Worm (Caenorhabditis elegans) whole organism, L1 larva: ENCODE measurements around the gene plrg-1.

ENCODE experiments used
- C34B4.2 ChIP-seq: sonication (generic microtip); optimal IDR thresholded peaks from 2 replicates; lab custom pipeline; 2017; ENCODE audit warnings: mild to moderate bottlenecking, missing genetic modification characterization, missing compliant biosample characterization
- F16B12.6 ChIP-seq: fragments of 150-350 bp; optimal IDR thresholded peaks from 2 replicates; lab custom pipeline; 2014; ENCODE audit warnings: missing biosample characterization, missing genetic modification characterization
- aha-1 ChIP-seq: fragments of 150-350 bp; optimal IDR thresholded peaks from 2 replicates; lab custom pipeline; 2014; ENCODE audit warnings: missing biosample characterization, missing genetic modification characterization
- ama-1 ChIP-seq: fragments of 150-350 bp; optimal IDR thresholded peaks from 2 replicates; lab custom pipeline; 2014
- dpl-1 ChIP-seq, 3 experiments: fragments of 150-350 bp in 2 of 3; sonication (generic microtip) in 1 of 3; optimal IDR thresholded peaks; 2 replicates each; lab custom pipeline; 2014 to 2017; ENCODE audit warnings: missing biosample characterization in 3 of 3, missing genetic modification characterization in 3 of 3, missing genetic modification reagents in 3 of 3
- dsc-1 ChIP-seq: sonication (generic microtip); optimal IDR thresholded peaks from 2 replicates; lab custom pipeline; 2016; ENCODE audit warnings: mild to moderate bottlenecking, missing genetic modification characterization, missing compliant biosample characterization
- egl-13 ChIP-seq: sonication (generic microtip); optimal IDR thresholded peaks from 2 replicates; lab custom pipeline; 2016; ENCODE audit warnings: missing genotype, missing genetic modification reagents, missing genetic modification characterization, missing compliant biosample characterization
- elt-2 ChIP-seq: sonication (generic microtip); optimal IDR thresholded peaks from 2 replicates; lab custom pipeline; 2016; ENCODE audit warnings: missing genetic modification characterization, mild to moderate bottlenecking, inconsistent platforms, missing compliant biosample characterization, missing genetic modification reagents
- elt-3 ChIP-seq, 6 experiments: fragments of 150-350 bp in 1 of 6; sonication (generic microtip); optimal IDR thresholded peaks; 2 replicates each; lab custom pipeline; 2017 to 2018; ENCODE audit warnings: missing biosample characterization in 6 of 6, missing genetic modification characterization in 6 of 6, inconsistent platforms in 1 of 6
- ets-5 ChIP-seq: fragments of 200-800 bp; sonication (Bioruptor generic); IDR thresholded peaks from 2 replicates; pipeline ENCODE4 v1.3.6; 2022; ENCODE audit warnings: missing genetic modification characterization, missing compliant biosample characterization
- fkh-4 ChIP-seq: sonication (generic microtip); optimal IDR thresholded peaks from 2 replicates; lab custom pipeline; 2016; ENCODE audit warnings: missing compliant biosample characterization, missing genetic modification characterization, borderline replicate concordance
- fkh-8 ChIP-seq: sonication (generic microtip); optimal IDR thresholded peaks from 2 replicates; lab custom pipeline; 2016; ENCODE audit warnings: mild to moderate bottlenecking, missing genetic modification characterization, missing compliant biosample characterization
- hlh-17 ChIP-seq: fragments of 200-800 bp; sonication (Bioruptor generic); optimal IDR thresholded peaks from 2 replicates; lab custom pipeline; 2018; ENCODE audit warnings: missing genetic modification characterization, mild to moderate bottlenecking, missing compliant biosample characterization, moderate library complexity, borderline replicate concordance
- irx-1 ChIP-seq: sonication (generic microtip); optimal IDR thresholded peaks from 2 replicates; lab custom pipeline; 2016; ENCODE audit warnings: missing genetic modification characterization, missing compliant biosample characterization
- lin-14 ChIP-seq: fragments of 200-800 bp; sonication (Bioruptor generic); optimal IDR thresholded peaks from 2 replicates; lab custom pipeline; 2018; ENCODE audit warnings: mild to moderate bottlenecking, missing genetic modification characterization, moderate library complexity, missing compliant biosample characterization
- lin-35 ChIP-seq, 2 experiments: fragments of 150-350 bp; optimal IDR thresholded peaks; 2 replicates each; lab custom pipeline; 2014; ENCODE audit warnings: missing biosample characterization in 2 of 2, missing genetic modification characterization in 2 of 2, missing genetic modification reagents in 2 of 2
- lsy-2 ChIP-seq, 2 experiments: fragments of 150-350 bp; optimal IDR thresholded peaks; 2 replicates each; lab custom pipeline; 2014; ENCODE audit warnings: missing biosample characterization in 2 of 2, missing genetic modification characterization in 2 of 2
- mep-1 ChIP-seq: fragments of 150-350 bp; optimal IDR thresholded peaks from 2 replicates; lab custom pipeline; 2014; ENCODE audit warnings: missing biosample characterization, missing genetic modification characterization
- nhr-12 ChIP-seq: sonication (generic microtip); optimal IDR thresholded peaks from 2 replicates; lab custom pipeline; 2017; ENCODE audit warnings: missing biosample characterization, missing genetic modification characterization
- nhr-19 ChIP-seq: fragments of 200-800 bp; sonication (Bioruptor generic); conservative IDR thresholded peaks from 2 replicates; pipeline ENCODE4 v1.3.6; 2022; ENCODE audit warnings: missing genetic modification characterization, missing compliant biosample characterization
- nhr-20 ChIP-seq: sonication (generic microtip); optimal IDR thresholded peaks from 2 replicates; lab custom pipeline; 2016; ENCODE audit warnings: mild to moderate bottlenecking, missing genetic modification characterization, missing compliant biosample characterization
- nhr-237 ChIP-seq: fragments of 150-350 bp; optimal IDR thresholded peaks from 2 replicates; lab custom pipeline; 2014; ENCODE audit warnings: missing biosample characterization, missing genetic modification characterization
- nhr-71 ChIP-seq: sonication (generic microtip); optimal IDR thresholded peaks from 2 replicates; lab custom pipeline; 2016; ENCODE audit warnings: mild to moderate bottlenecking, missing genetic modification characterization, moderate library complexity, missing compliant biosample characterization
- nhr-76 ChIP-seq: sonication (generic microtip); optimal IDR thresholded peaks from 2 replicates; lab custom pipeline; 2017; ENCODE audit warnings: missing biosample characterization, missing genetic modification characterization
- nhr-85 ChIP-seq: sonication (generic microtip); peaks from one replicate; lab custom pipeline; 2016; ENCODE audit warnings: missing genetic modification characterization, inconsistent platforms, missing compliant biosample characterization
- nhr-90 ChIP-seq: sonication (generic microtip); optimal IDR thresholded peaks from 2 replicates; lab custom pipeline; 2016; ENCODE audit warnings: mild to moderate bottlenecking, missing genetic modification characterization, missing compliant biosample characterization; ENCODE audit not compliant: poor library complexity
- pax-3 ChIP-seq: fragments of 200-800 bp; sonication (Bioruptor generic); optimal IDR thresholded peaks from 2 replicates; lab custom pipeline; 2018; ENCODE audit warnings: mild to moderate bottlenecking, missing genetic modification characterization, moderate library complexity, missing compliant biosample characterization
- pqm-1 ChIP-seq: sonication (generic microtip); optimal IDR thresholded peaks from 3 replicates; lab custom pipeline; 2017; ENCODE audit warnings: missing biosample characterization, missing genetic modification characterization
- snu-23 ChIP-seq: sonication (generic microtip); optimal IDR thresholded peaks from 2 replicates; lab custom pipeline; 2016; ENCODE audit warnings: missing genetic modification characterization, missing compliant biosample characterization
- swsn-7 ChIP-seq: sonication (generic microtip); optimal IDR thresholded peaks from 2 replicates; lab custom pipeline; 2016; ENCODE audit warnings: missing genetic modification characterization, missing compliant biosample characterization
- tbx-2 ChIP-seq: sonication (generic microtip); optimal IDR thresholded peaks from 2 replicates; lab custom pipeline; 2016; ENCODE audit warnings: missing genetic modification characterization, missing compliant biosample characterization
- tlp-1 ChIP-seq: fragments of 150-350 bp; optimal IDR thresholded peaks from 2 replicates; lab custom pipeline; 2014; ENCODE audit warnings: missing biosample characterization, missing genetic modification characterization
- unc-130 ChIP-seq: fragments of 150-350 bp; optimal IDR thresholded peaks from 2 replicates; lab custom pipeline; 2017; ENCODE audit warnings: missing biosample characterization, missing genetic modification characterization, inconsistent platforms
- unc-30 ChIP-seq: sonication (generic microtip); optimal IDR thresholded peaks from 2 replicates; lab custom pipeline; 2017; ENCODE audit warnings: missing biosample characterization, missing genetic modification characterization
- unc-98 ChIP-seq: fragments of 200-800 bp; sonication (Bioruptor generic); IDR thresholded peaks from 2 replicates; pipeline ENCODE4 v1.3.6; 2022; ENCODE audit warnings: missing genetic modification characterization, missing compliant biosample characterization
- xbp-1 ChIP-seq: sonication (generic microtip); optimal IDR thresholded peaks from 2 replicates; lab custom pipeline; 2016; ENCODE audit warnings: missing genetic modification characterization, missing compliant biosample characterization
- zag-1 ChIP-seq: fragments of 150-350 bp; optimal IDR thresholded peaks from 2 replicates; lab custom pipeline; 2014; ENCODE audit warnings: missing biosample characterization, missing genetic modification characterization
- ztf-11 ChIP-seq, 2 experiments: sonication (generic microtip); optimal IDR thresholded peaks; 2 replicates each; lab custom pipeline; 2016 to 2017; ENCODE audit warnings: missing genetic modification characterization in 2 of 2, missing biosample characterization in 1 of 2, missing compliant biosample characterization in 1 of 2

Gene plrg-1

DNA sequence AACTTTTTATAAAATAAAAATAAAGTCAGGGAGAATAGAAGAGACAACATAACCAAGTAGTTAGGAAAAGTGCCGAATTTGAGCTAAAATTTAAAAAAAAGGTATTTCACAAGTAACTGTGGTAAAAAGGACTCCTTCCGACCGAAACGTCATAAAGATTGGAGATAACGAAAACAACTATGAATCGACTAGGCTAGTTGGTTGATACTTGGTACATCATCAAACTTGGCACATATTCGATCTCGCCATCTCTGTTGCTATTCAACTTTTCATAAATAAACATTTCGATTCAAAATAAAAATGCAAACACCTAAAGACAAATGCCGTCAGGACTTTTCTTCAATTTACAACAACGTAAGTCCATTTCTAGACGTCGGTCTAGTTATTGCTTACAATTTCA, 4.1 kb upstream of the plrg-1 start, which contains the start of gene C29A12.22:
Gene C29A12.22 (plus strand): TSS at position 301 of the 400 bp plus-strand sequence.
- no peak for TF ChIP-seq nhr-237
- TF ChIP-seq dpl-1 (GFP tag; optimal IDR thresholded peaks at IDR 0.05; lab: Kevin White, UChicago), result no peak
- no peak for TF ChIP-seq zag-1 (tag; lab: Kevin White, UChicago)
- TF ChIP-seq pax-3 (tag; lab: Kevin White, UChicago), result no peak
- no peak for TF ChIP-seq nhr-76
- TF ChIP-seq ets-5 (GFP tag; lab: Robert Waterston, UW), result no peak
- TF ChIP-seq lin-14 (GFP tag; lab: Kevin White, UChicago), result no peak
- TF ChIP-seq lin-35 (GFP tag; optimal IDR thresholded peaks at IDR 0.05; lab: Kevin White, UChicago), result no peak
- TF ChIP-seq irx-1 (tag; lab: Kevin White, UChicago), result no peak
- TF ChIP-seq dsc-1 (tag; lab: Kevin White, UChicago), result no peak
- no peak for TF ChIP-seq hlh-17
- TF ChIP-seq C34B4.2 (tag; lab: Kevin White, UChicago), result no peak
- no peak for TF ChIP-seq nhr-19 (GFP tag; lab: Robert Waterston, UW)
- no peak for TF ChIP-seq ama-1 (lab: Kevin White, UChicago)

DNA sequence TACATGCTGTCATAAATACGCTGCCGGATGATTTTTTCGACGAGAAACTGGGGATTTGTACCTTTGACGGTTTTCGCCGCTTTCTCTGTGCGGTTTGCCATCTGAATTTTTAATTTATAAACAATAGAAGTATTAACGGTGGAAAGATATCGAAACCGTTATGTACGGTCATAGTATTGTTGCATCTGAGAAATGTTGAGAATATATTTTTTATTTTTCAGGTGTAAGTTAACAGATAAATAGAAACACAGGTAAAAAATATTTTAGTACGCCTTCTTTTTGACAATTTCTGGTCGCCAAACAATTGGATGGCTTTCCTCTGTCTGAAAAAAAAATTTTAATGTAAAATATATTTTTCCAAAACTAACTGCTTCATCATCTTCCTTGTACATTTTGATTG, 1.8 kb downstream of the plrg-1 start, which contains the start of gene prp-38:
Gene prp-38 (minus strand): TSS at position 101 of the 400 bp plus-strand sequence.
- no peak for TF ChIP-seq elt-3 (tag; optimal IDR thresholded peaks at IDR 0.05; lab: Kevin White, UChicago)
- no peak for TF ChIP-seq unc-30 (tag; lab: Kevin White, UChicago)
- no peak for TF ChIP-seq snu-23 (GFP tag; lab: Kevin White, UChicago)
- no peak for TF ChIP-seq F16B12.6 (tag; lab: Kevin White, UChicago)
- TF ChIP-seq hlh-17, result no peak
- no peak for TF ChIP-seq dsc-1 (tag; lab: Kevin White, UChicago)
- TF ChIP-seq nhr-76, result no peak
- TF ChIP-seq ztf-11 (tag; optimal IDR thresholded peaks at IDR 0.05; lab: Kevin White, UChicago), result no peak
- TF ChIP-seq xbp-1 (tag; lab: Kevin White, UChicago), result no peak
- no peak for TF ChIP-seq nhr-85 (tag; lab: Kevin White, UChicago)
- no peak for TF ChIP-seq fkh-4

- TF ChIP-seq dpl-1 (GFP tag; optimal IDR thresholded peaks at IDR 0.05; lab: Kevin White, UChicago), result no peak
- TF ChIP-seq fkh-8 (tag; lab: Kevin White, UChicago), result no peak
- no peak for TF ChIP-seq aha-1 (tag; lab: Kevin White, UChicago)
- no peak for TF ChIP-seq zag-1 (tag; lab: Kevin White, UChicago)
- no peak for TF ChIP-seq lsy-2 (tag; optimal IDR thresholded peaks at IDR 0.05; lab: Kevin White, UChicago)
- no peak for TF ChIP-seq xbp-1 (tag; lab: Kevin White, UChicago)
- TF ChIP-seq unc-98 (GFP tag; lab: Robert Waterston, UW), result no peak
- no peak for TF ChIP-seq mep-1
- TF ChIP-seq nhr-71 (tag; lab: Kevin White, UChicago), result no peak
- TF ChIP-seq nhr-90 (tag; lab: Kevin White, UChicago), result no peak
- no peak for TF ChIP-seq egl-13
- no peak for TF ChIP-seq unc-30 (tag; lab: Kevin White, UChicago)
Measured at ce11 chrV:10804374-10804773, 3.3 kb downstream of the plrg-1 start, which contains the start of gene secs-1. Gene secs-1 (minus strand): TSS chrV:10804474.

DNA sequence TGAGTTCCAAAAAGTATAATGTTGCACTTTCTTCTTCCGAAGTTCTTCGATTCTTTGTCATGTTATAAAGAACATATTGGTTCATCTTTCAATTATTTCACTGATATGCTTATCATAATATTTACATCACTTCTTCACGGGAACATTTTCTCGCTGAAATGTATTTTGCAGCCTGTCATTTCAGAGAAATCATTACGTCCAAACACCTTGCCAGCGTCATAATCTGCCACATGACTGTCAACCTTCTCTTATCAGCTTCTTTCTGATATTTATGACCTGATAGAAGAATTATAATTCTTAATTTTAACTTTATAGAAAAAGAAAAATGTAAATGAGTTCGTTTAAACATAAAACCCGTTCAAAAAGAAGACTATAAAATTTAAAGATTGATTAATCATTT, 5.7 kb downstream of the plrg-1 start:
- TF ChIP-seq unc-130 (tag; lab: Kevin White, UChicago), result no peak
- no peak for TF ChIP-seq tlp-1
- no peak for TF ChIP-seq ama-1 (lab: Kevin White, UChicago)
- TF ChIP-seq elt-2 (tag; lab: Kevin White, UChicago), result peak; percentile 98
- no peak for TF ChIP-seq nhr-12
- peak in 1 of 2 experiments; percentile 12 for TF ChIP-seq lin-35 (GFP tag; optimal IDR thresholded peaks at IDR 0.05; lab: Kevin White, UChicago)
- TF ChIP-seq pqm-1, result peak; percentile 76
- TF ChIP-seq swsn-7 (tag; lab: Kevin White, UChicago), result no peak
- peak; percentile 10 for TF ChIP-seq nhr-20 (tag; lab: Kevin White, UChicago)
- TF ChIP-seq nhr-90 (tag; lab: Kevin White, UChicago), result peak; percentile 41
- TF ChIP-seq tbx-2, result no peak
- TF ChIP-seq nhr-71 (tag; lab: Kevin White, UChicago), result peak; percentile 47
